Fruit fly (Drosophila melanogaster) whole organism, embryonic: ENCODE data around the gene Tsp5D.

Source experiments
- Atf6 ChIP-seq: fragments of 200-800 bp; sonication (Bioruptor generic); IDR thresholded peaks from 2 replicates; pipeline ENCODE4 v1.3.6; 2022; ENCODE audit warnings: missing biosample characterization, missing genetic modification characterization
- Awh ChIP-seq: fragments of 200-800 bp; sonication (Bioruptor generic); IDR thresholded peaks from 2 replicates; pipeline ENCODE4, ENCODE4 v1.3.6; 2022; ENCODE audit warnings: missing biosample characterization, missing genetic modification characterization
- B-H1 ChIP-seq: fragments of 200-800 bp; sonication (Bioruptor generic); IDR thresholded peaks from 3 replicates; pipeline ENCODE4 v1.3.6; 2022; ENCODE audit warnings: missing biosample characterization, missing genetic modification characterization
- Bteb2 ChIP-seq: fragments of 200-800 bp; sonication (Bioruptor generic); optimal IDR thresholded peaks from 2 replicates; lab custom pipeline; 2016; ENCODE audit warnings: missing biosample characterization, missing genetic modification characterization
- CG10147 ChIP-seq: fragments of 200-800 bp; sonication (Bioruptor generic); optimal IDR thresholded peaks from 2 replicates; lab custom pipeline; 2019; ENCODE audit warnings: missing biosample characterization, mild to moderate bottlenecking, missing genetic modification characterization, moderate library complexity
- CG10654 ChIP-seq: fragments of 200-800 bp; sonication (Bioruptor generic); optimal IDR thresholded peaks from 2 replicates; lab custom pipeline; 2016; ENCODE audit warnings: missing biosample characterization, missing genetic modification characterization
- CG11093 ChIP-seq: fragments of 200-800 bp; sonication (Bioruptor generic); IDR thresholded peaks from 3 replicates; pipeline ENCODE4 v1.3.6; 2022; ENCODE audit warnings: missing biosample characterization, missing genetic modification characterization
- CG11247 ChIP-seq: fragments of 200-800 bp; sonication (Bioruptor generic); IDR thresholded peaks from 2 replicates; pipeline ENCODE4 v1.3.6; 2022; ENCODE audit warnings: missing biosample characterization, missing genetic modification characterization
- CG11696 ChIP-seq: fragments of 200-800 bp; sonication (Bioruptor generic); IDR thresholded peaks from 2 replicates; pipeline ENCODE4 v1.3.6; 2022; ENCODE audit warnings: missing biosample characterization, missing genetic modification characterization
- CG1233 ChIP-seq: fragments of 200-800 bp; sonication (Bioruptor generic); optimal IDR thresholded peaks from 4 replicates; lab custom pipeline; 2018; ENCODE audit warnings: missing biosample characterization, mild to moderate bottlenecking, missing genetic modification characterization
- CG12391 ChIP-seq: fragments of 200-800 bp; sonication (Bioruptor generic); optimal IDR thresholded peaks from 3 replicates; lab custom pipeline; 2018; ENCODE audit warnings: missing biosample characterization, mild to moderate bottlenecking, missing genetic modification characterization, moderate library complexity
- CG13424 ChIP-seq: fragments of 200-800 bp; sonication (Bioruptor generic); optimal IDR thresholded peaks from 2 replicates; lab custom pipeline; 2019; ENCODE audit warnings: missing biosample characterization, mild to moderate bottlenecking, missing genetic modification characterization, moderate library complexity
- CG14965 ChIP-seq: fragments of 200-800 bp; sonication (Bioruptor generic); optimal IDR thresholded peaks from 2 replicates; lab custom pipeline; 2016; ENCODE audit warnings: missing biosample characterization, missing genetic modification characterization, borderline replicate concordance
- CG15696 ChIP-seq: fragments of 200-800 bp; sonication (Bioruptor generic); optimal IDR thresholded peaks from 2 replicates; lab custom pipeline; 2019; ENCODE audit warnings: missing biosample characterization, mild to moderate bottlenecking, missing genetic modification characterization, moderate library complexity
- CG16863 ChIP-seq: fragments of 200-800 bp; sonication (Bioruptor generic); optimal IDR thresholded peaks from 3 replicates; lab custom pipeline; 2016; ENCODE audit warnings: missing biosample characterization, missing genetic modification characterization
- CG2889 ChIP-seq: fragments of 200-800 bp; sonication (Bioruptor generic); IDR thresholded peaks from 3 replicates; pipeline ENCODE4 v1.3.6; 2022; ENCODE audit warnings: missing biosample characterization, missing genetic modification characterization
- CG4360 ChIP-seq: fragments of 200-800 bp; sonication (Bioruptor generic); IDR thresholded peaks from 2 replicates; pipeline ENCODE4 v1.3.6; 2022; ENCODE audit warnings: missing biosample characterization, missing genetic modification characterization
- CG43689 ChIP-seq: fragments of 200-800 bp; sonication (Bioruptor generic); IDR thresholded peaks from 2 replicates; pipeline ENCODE4 v1.3.6; 2022; ENCODE audit warnings: missing biosample characterization, missing genetic modification characterization
- CG6254 ChIP-seq: fragments of 200-800 bp; sonication (Bioruptor generic); optimal IDR thresholded peaks from 3 replicates; lab custom pipeline; 2017; ENCODE audit warnings: mild to moderate bottlenecking, missing biosample characterization, missing genetic modification reagents, missing genetic modification characterization
- CG6689 ChIP-seq: fragments of 200-800 bp; sonication (Bioruptor generic); IDR thresholded peaks from 2 replicates; pipeline ENCODE4 v1.3.6; 2022; ENCODE audit warnings: missing biosample characterization, missing genetic modification characterization
- CG6854 ChIP-seq: fragments of 200-800 bp; sonication (Bioruptor generic); optimal IDR thresholded peaks from 3 replicates; lab custom pipeline; 2017; ENCODE audit warnings: missing biosample characterization, mild to moderate bottlenecking, missing genetic modification characterization
- CG8388 ChIP-seq: fragments of 200-800 bp; sonication (Bioruptor generic); optimal IDR thresholded peaks from 2 replicates; lab custom pipeline; 2019; ENCODE audit warnings: missing biosample characterization, mild to moderate bottlenecking, missing genetic modification characterization, moderate library complexity
- Dbx ChIP-seq: fragments of 200-800 bp; sonication (Bioruptor generic); IDR thresholded peaks from 3 replicates; pipeline ENCODE4 v1.3.6; 2022; ENCODE audit warnings: missing biosample characterization, missing genetic modification characterization
- Fer3 ChIP-seq: fragments of 200-800 bp; sonication (Bioruptor generic); optimal IDR thresholded peaks from 2 replicates; lab custom pipeline; 2018; ENCODE audit warnings: missing biosample characterization, mild to moderate bottlenecking, missing genetic modification characterization, moderate library complexity
- HHEX ChIP-seq: fragments of 200-800 bp; sonication (Bioruptor generic); optimal IDR thresholded peaks from 3 replicates; lab custom pipeline; 2017; ENCODE audit warnings: missing biosample characterization, mild to moderate bottlenecking, missing genetic modification characterization, missing genetic modification reagents
- HLHmδ ChIP-seq: fragments of 200-800 bp; sonication (Bioruptor generic); optimal IDR thresholded peaks from 2 replicates; lab custom pipeline; 2018; ENCODE audit warnings: missing biosample characterization, mild to moderate bottlenecking, missing genetic modification characterization, moderate library complexity
- Hey ChIP-seq: fragments of 200-800 bp; sonication (Bioruptor generic); optimal IDR thresholded peaks from 3 replicates; lab custom pipeline; 2018; ENCODE audit warnings: missing biosample characterization, mild to moderate bottlenecking, missing genetic modification characterization
- MTF-1 ChIP-seq: fragments of 200-800 bp; sonication (Bioruptor generic); optimal IDR thresholded peaks from 2 replicates; lab custom pipeline; 2018; ENCODE audit warnings: missing biosample characterization, mild to moderate bottlenecking, missing genetic modification characterization, borderline replicate concordance
- Mes4 ChIP-seq: fragments of 200-800 bp; sonication (Bioruptor generic); optimal IDR thresholded peaks from 2 replicates; lab custom pipeline; 2016; ENCODE audit warnings: missing biosample characterization, missing genetic modification characterization
- NfI ChIP-seq: fragments of 200-800 bp; sonication (Bioruptor generic); optimal IDR thresholded peaks from 3 replicates; lab custom pipeline; 2018; ENCODE audit warnings: missing biosample characterization, mild to moderate bottlenecking, missing genetic modification characterization, moderate library complexity
- Ptx1 ChIP-seq: fragments of 200-800 bp; sonication (Bioruptor generic); IDR thresholded peaks from 2 replicates; pipeline ENCODE4 v1.3.6; 2022; ENCODE audit warnings: missing biosample characterization, missing genetic modification characterization
- Trl ChIP-seq, 3 experiments: fragments of >200 bp in 2 of 3; fragments of 200-800 bp in 1 of 3; sonication (Bioruptor generic) in 1 of 3; optimal IDR thresholded peaks; 2 replicates in 1 of 3; 3 replicates in 2 of 3; lab custom pipeline; 2016 to 2017; ENCODE audit warnings: missing biosample characterization in 1 of 3, missing genetic modification characterization in 1 of 3
- aop ChIP-seq: fragments of 200-800 bp; sonication (Bioruptor generic); IDR thresholded peaks from 2 replicates; pipeline ENCODE4 v1.3.6; 2022; ENCODE audit warnings: missing biosample characterization, missing genetic modification characterization
- caup ChIP-seq: fragments of 200-800 bp; sonication (Bioruptor generic); optimal IDR thresholded peaks from 3 replicates; lab custom pipeline; 2017; ENCODE audit warnings: missing biosample characterization, mild to moderate bottlenecking, missing genetic modification characterization, moderate library complexity; ENCODE audit not compliant: severe bottlenecking
- cwo ChIP-seq: fragments of 200-800 bp; sonication (Bioruptor generic); optimal IDR thresholded peaks from 3 replicates; lab custom pipeline; 2017; ENCODE audit warnings: missing biosample characterization, missing genetic modification characterization, mild to moderate bottlenecking, moderate library complexity, missing genetic modification reagents
- dimm ChIP-seq: fragments of 200-800 bp; sonication (Bioruptor generic); IDR thresholded peaks from 2 replicates; pipeline ENCODE4 v1.3.6; 2022; ENCODE audit warnings: missing biosample characterization, missing genetic modification characterization
- dm ChIP-seq: fragments of 200-800 bp; sonication (Bioruptor generic); optimal IDR thresholded peaks from 3 replicates; lab custom pipeline; 2016; ENCODE audit warnings: missing biosample characterization, missing genetic modification characterization
- esg ChIP-seq: fragments of 200-800 bp; sonication (Bioruptor generic); conservative IDR thresholded peaks from 2 replicates; pipeline ENCODE4 v1.3.6; 2022; ENCODE audit warnings: missing biosample characterization, missing genetic modification characterization
- fd96Cb ChIP-seq: fragments of 200-800 bp; sonication (Bioruptor generic); optimal IDR thresholded peaks from 2 replicates; lab custom pipeline; 2018; ENCODE audit warnings: missing biosample characterization, mild to moderate bottlenecking, missing genetic modification characterization, moderate library complexity
- gsb-n ChIP-seq: fragments of 200-800 bp; sonication (Bioruptor generic); optimal IDR thresholded peaks from 3 replicates; lab custom pipeline; 2018; ENCODE audit warnings: missing biosample characterization, mild to moderate bottlenecking, missing genetic modification characterization
- ken ChIP-seq: fragments of 200-800 bp; sonication (Bioruptor generic); IDR thresholded peaks from 3 replicates; pipeline ENCODE4 v1.3.6; 2022; ENCODE audit warnings: missing biosample characterization, missing genetic modification characterization
- lmd ChIP-seq: fragments of 200-800 bp; sonication (Bioruptor generic); IDR thresholded peaks from 2 replicates; pipeline ENCODE4 v1.3.6; 2022; ENCODE audit warnings: missing biosample characterization, missing genetic modification characterization
- mld ChIP-seq: fragments of 200-800 bp; sonication (Bioruptor generic); IDR thresholded peaks from 3 replicates; pipeline ENCODE4 v1.3.6; 2022; ENCODE audit warnings: missing biosample characterization, missing genetic modification characterization; ENCODE audit not compliant: partially characterized antibody
- nerfin-1 ChIP-seq: fragments of 200-800 bp; sonication (Bioruptor generic); optimal IDR thresholded peaks from 3 replicates; lab custom pipeline; 2019; ENCODE audit warnings: missing biosample characterization, mild to moderate bottlenecking, missing genetic modification characterization, moderate library complexity
- nerfin-2 ChIP-seq: fragments of 200-800 bp; sonication (Bioruptor generic); IDR thresholded peaks from 2 replicates; pipeline ENCODE4 v1.3.6; 2022; ENCODE audit warnings: missing biosample characterization, missing genetic modification characterization; ENCODE audit not compliant: partially characterized antibody
- onecut ChIP-seq: fragments of 200-800 bp; sonication (Bioruptor generic); IDR thresholded peaks from 2 replicates; pipeline ENCODE4 v1.3.6; 2022; ENCODE audit warnings: missing biosample characterization, missing genetic modification characterization
- sisA ChIP-seq: fragments of 200-800 bp; sonication (Bioruptor generic); IDR thresholded peaks from 2 replicates; pipeline ENCODE4 v1.3.6; 2022; ENCODE audit warnings: missing biosample characterization, missing genetic modification characterization
- slbo ChIP-seq: fragments of 200-800 bp; sonication (Bioruptor generic); IDR thresholded peaks from 2 replicates; pipeline ENCODE4 v1.3.6; 2022; ENCODE audit warnings: missing biosample characterization, missing genetic modification characterization
- tup ChIP-seq: fragments of 200-800 bp; sonication (Bioruptor generic); optimal IDR thresholded peaks from 2 replicates; lab custom pipeline; 2016; ENCODE audit warnings: missing biosample characterization, mild to moderate bottlenecking, missing genetic modification characterization, moderate library complexity
- vfl ChIP-seq: fragments of 200-800 bp; sonication (Bioruptor generic); optimal IDR thresholded peaks from 2 replicates; lab custom pipeline; 2016; ENCODE audit warnings: missing biosample characterization, missing genetic modification characterization

Gene Tsp5D

DNA sequence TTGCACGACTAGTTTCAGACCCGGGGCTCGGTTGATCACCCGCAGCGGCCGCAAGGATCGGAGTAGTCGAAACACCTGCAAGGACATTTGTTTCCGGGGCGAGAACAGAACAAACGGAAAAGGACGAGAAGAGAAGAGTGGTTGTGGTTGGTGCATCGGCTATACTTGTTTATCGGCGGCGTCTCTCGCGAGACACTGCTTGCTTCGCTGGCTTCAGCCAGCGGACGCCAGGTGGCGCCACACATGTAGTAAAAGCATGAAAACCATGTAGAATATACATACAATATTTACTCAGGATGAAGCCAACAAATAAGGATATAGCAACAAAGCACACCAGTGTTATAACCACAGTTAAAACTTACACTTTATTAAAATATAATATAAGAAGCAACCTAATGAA is 35.2 kb upstream of the Tsp5D start (continued):
- TF ChIP-seq Atf6 (GFP tag; lab: Robert Waterston, UW) = no peak
- TF ChIP-seq fd96Cb (tag; lab: Kevin White, UChicago) = peak; percentile 18
- TF ChIP-seq CG1233 = no peak
- peak; percentile 35 for TF ChIP-seq caup (GFP tag; lab: Kevin White, UChicago)
- no peak for TF ChIP-seq Fer3 (tag; lab: Kevin White, UChicago)
- no peak for TF ChIP-seq CG6254
- no peak for TF ChIP-seq mld (GFP tag; lab: Robert Waterston, UW)
- TF ChIP-seq HHEX (GFP tag; lab: Kevin White, UChicago) = peak; percentile 19
- peak; percentile 1 for TF ChIP-seq CG8388 (GFP tag; lab: Kevin White, UChicago)
- TF ChIP-seq Bteb2 (GFP tag; lab: Kevin White, UChicago) = no peak
- TF ChIP-seq CG2889 (GFP tag; lab: Robert Waterston, UW) = no peak
- peak; percentile 51; the same call in 1 of the 2 replicates for TF ChIP-seq aop (GFP tag; lab: Robert Waterston, UW)
- TF ChIP-seq CG10147 (GFP tag; lab: Kevin White, UChicago) = no peak
- no peak for TF ChIP-seq vfl (GFP tag; lab: Kevin White, UChicago)
- TF ChIP-seq Awh (GFP tag; lab: Robert Waterston, UW) = peak; percentile 47; the same call in 1 of the 2 replicates
- peak; percentile 5 for TF ChIP-seq Mes4 (GFP tag; lab: Kevin White, UChicago)
- peak; percentile 59 for TF ChIP-seq CG11247 (GFP tag; lab: Robert Waterston, UW)
- no peak for TF ChIP-seq CG6854 (GFP tag; lab: Kevin White, UChicago)
- no peak for TF ChIP-seq dm (GFP tag; lab: Kevin White, UChicago)
- TF ChIP-seq CG43689 = no peak
- no peak for TF ChIP-seq CG16863 (GFP tag; lab: Kevin White, UChicago)
- TF ChIP-seq HLHmδ = no peak
- no peak for TF ChIP-seq esg (GFP tag; lab: Robert Waterston, UW)
- TF ChIP-seq Ptx1 (GFP tag; lab: Robert Waterston, UW) = peak; percentile 48
- TF ChIP-seq CG13424 (tag; lab: Kevin White, UChicago) = peak; percentile 54
- TF ChIP-seq B-H1 (GFP tag; lab: Robert Waterston, UW) = no peak
- no peak for TF ChIP-seq CG6689 (GFP tag; lab: Robert Waterston, UW)
- TF ChIP-seq Hey (tag; lab: Kevin White, UChicago) = no peak
- no peak for TF ChIP-seq gsb-n (tag; lab: Kevin White, UChicago)
- TF ChIP-seq CG14965 = peak; percentile 98
- TF ChIP-seq MTF-1 (GFP tag; lab: Kevin White, UChicago) = peak; percentile 16
- TF ChIP-seq Dbx (GFP tag; lab: Robert Waterston, UW) = peak; percentile 68; the same call in 2 of the 3 replicates
- TF ChIP-seq tup (GFP tag; lab: Kevin White, UChicago) = no peak
- TF ChIP-seq Trl (optimal IDR thresholded peaks at IDR 0.05; lab: Kevin White, UChicago) = no peak
- TF ChIP-seq Trl (GFP tag; optimal IDR thresholded peaks at IDR 0.05; lab: Kevin White, UChicago) = peak; percentile 31
- TF ChIP-seq nerfin-1 (tag; lab: Kevin White, UChicago) = no peak
- no peak for TF ChIP-seq CG11093
- TF ChIP-seq nerfin-2 = no peak
- TF ChIP-seq CG15696 (tag; lab: Kevin White, UChicago) = peak; percentile 55
- TF ChIP-seq NfI (GFP tag; lab: Kevin White, UChicago) = peak; percentile 57
- TF ChIP-seq slbo (GFP tag; lab: Robert Waterston, UW) = peak; percentile 64
- no peak for TF ChIP-seq sisA (GFP tag; lab: Robert Waterston, UW)
- TF ChIP-seq lmd (GFP tag; lab: Robert Waterston, UW) = peak; percentile 63
- no peak for TF ChIP-seq CG12391 (tag; lab: Kevin White, UChicago)
- TF ChIP-seq CG10654 = peak; percentile 6
- peak; percentile 66 for TF ChIP-seq onecut (GFP tag; lab: Robert Waterston, UW)
- TF ChIP-seq ken (GFP tag; lab: Robert Waterston, UW) = peak; percentile 61; the same call in 2 of the 3 replicates
- no peak for TF ChIP-seq cwo
- 0 out of 2 replicates have a peak, but pooled peaks have one; percentile 23 for TF ChIP-seq CG11696 (GFP tag; lab: Robert Waterston, UW)
- no peak for TF ChIP-seq CG4360
- TF ChIP-seq dimm = no peak
